Fruit fly (Drosophila melanogaster) whole organism: ENCODE results near the gene Pdzd8.

ENCODE experiments used
- CG8478 ChIP-seq: fragments of >200 bp; optimal IDR thresholded peaks from 2 replicates; lab custom pipeline; 2018; ENCODE audit warnings: inconsistent platforms
- Dll ChIP-seq: fragments of >200 bp; optimal IDR thresholded peaks from 2 replicates; lab custom pipeline; 2017
- EcR ChIP-seq, 2 experiments: fragments of >200 bp; optimal IDR thresholded peaks; 2 replicates each; lab custom pipeline; 2017; ENCODE audit warnings: missing biosample characterization in 2 of 2, missing genetic modification characterization in 2 of 2, missing genetic modification reagents in 2 of 2

DNA sequence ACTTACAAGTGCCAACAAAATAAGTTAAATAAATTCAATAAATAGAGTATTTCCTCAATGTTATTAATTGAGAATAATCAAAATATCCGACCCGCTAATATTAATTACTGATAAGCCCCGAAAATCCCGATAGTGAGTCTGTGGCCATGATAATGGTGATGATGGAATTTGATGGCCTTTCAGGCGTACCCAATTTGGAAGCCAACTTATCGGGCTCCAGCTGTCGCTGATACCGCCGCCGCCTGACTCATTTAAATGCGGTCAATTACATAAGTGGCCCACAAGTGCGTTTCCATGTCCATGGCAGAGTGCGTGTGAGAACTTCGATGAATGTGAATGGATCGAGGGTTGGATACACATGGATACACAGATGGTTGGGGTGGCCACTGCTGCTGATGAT, 46.5 kb downstream of the Pdzd8 start:
- TF ChIP-seq Dll (lab: Kevin White, UChicago) (no peak), EcR (GFP tag; optimal IDR thresholded peaks at IDR 0.05; lab: Kevin White, UChicago) (no peak), CG8478 (lab: Kevin White, UChicago) (no peak)
